Worm (Caenorhabditis elegans) whole organism, midembryonic: Measurements from ENCODE around the gene tat-1.
"Not testable (repeated sequence)": the region's sequence is repeated elsewhere in the genome, so short reads cannot be mapped to it uniquely, and the experiment has no call there.

Experiments used
- T22C8.4 ChIP-seq: fragments of 200-800 bp; sonication (Bioruptor generic); IDR thresholded peaks from 2 replicates; pipeline ENCODE4 v1.3.6; 2022; ENCODE audit warnings: missing genetic modification characterization, missing compliant biosample characterization
- cog-1 ChIP-seq: sonication (generic microtip); optimal IDR thresholded peaks from 2 replicates; lab custom pipeline; 2016; ENCODE audit warnings: missing genetic modification characterization, missing compliant biosample characterization
- flt-1 ChIP-seq: fragments of 200-800 bp; sonication (Bioruptor generic); IDR thresholded peaks from 2 replicates; pipeline ENCODE4 v1.3.6; 2022; ENCODE audit warnings: missing genetic modification characterization, missing compliant biosample characterization
- klf-2 ChIP-seq: fragments of 200-800 bp; sonication (Bioruptor generic); conservative IDR thresholded peaks from 2 replicates; pipeline ENCODE4 v1.3.6; 2022; ENCODE audit warnings: missing genetic modification reagents, missing genetic modification characterization, missing compliant biosample characterization
- med-1 ChIP-seq: sonication (generic microtip); optimal IDR thresholded peaks from 2 replicates; lab custom pipeline; 2017; ENCODE audit warnings: missing genetic modification characterization, mild to moderate bottlenecking, missing compliant biosample characterization, antibody characterized with exemption, missing genetic modification reagents; ENCODE audit not compliant: insufficient read depth
- ref-1 ChIP-seq: fragments of 200-800 bp; sonication (Bioruptor generic); conservative IDR thresholded peaks from 2 replicates; pipeline ENCODE4 v1.3.6; 2022; ENCODE audit warnings: missing genetic modification reagents, missing genetic modification characterization, missing compliant biosample characterization
- tab-1 ChIP-seq: fragments of 200-800 bp; sonication (Bioruptor generic); IDR thresholded peaks from 2 replicates; pipeline ENCODE4 v1.3.6; 2022; ENCODE audit warnings: missing genetic modification characterization, missing compliant biosample characterization
- ztf-23 ChIP-seq: fragments of 200-800 bp; sonication (Bioruptor generic); IDR thresholded peaks from 2 replicates; pipeline ENCODE4 v1.3.6; 2022; ENCODE audit warnings: missing genetic modification reagents, missing genetic modification characterization, missing compliant biosample characterization
- ztf-29 ChIP-seq: fragments of 200-800 bp; sonication (Bioruptor generic); IDR thresholded peaks from 2 replicates; pipeline ENCODE4 v1.3.6; 2022; ENCODE audit warnings: missing genetic modification reagents, missing genetic modification characterization, missing compliant biosample characterization

tat-1 gene

DNA sequence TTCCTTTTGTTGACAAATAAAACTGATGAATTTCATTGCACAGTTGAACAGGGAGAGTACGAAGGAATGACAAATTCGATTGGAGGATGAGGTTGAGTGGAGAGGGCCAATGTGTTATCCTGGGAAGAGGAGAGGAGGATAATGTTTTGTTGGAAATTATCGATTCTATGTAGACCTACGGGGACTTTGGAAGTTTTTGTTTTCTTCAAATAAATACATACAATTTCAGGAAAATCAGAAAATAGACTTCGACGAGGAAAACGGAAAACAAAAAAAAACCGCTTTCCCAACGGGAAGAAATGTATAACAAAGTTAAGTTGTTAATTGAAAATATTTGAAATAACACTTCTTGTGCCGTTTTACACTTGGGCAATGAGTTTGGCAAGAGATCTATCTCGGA lies 37.8 kb downstream of the tat-1 start, which contains the start of gene Y49E10.4:
Gene Y49E10.4 (minus strand): TSS at position 101 of the 400 bp plus-strand sequence.
- TF ChIP-seq med-1 (GFP tag; lab: Kevin White, UChicago); ztf-23 (GFP tag; lab: Robert Waterston, UW); T22C8.4 (GFP tag; lab: Robert Waterston, UW): not testable (repeated sequence)

DNA sequence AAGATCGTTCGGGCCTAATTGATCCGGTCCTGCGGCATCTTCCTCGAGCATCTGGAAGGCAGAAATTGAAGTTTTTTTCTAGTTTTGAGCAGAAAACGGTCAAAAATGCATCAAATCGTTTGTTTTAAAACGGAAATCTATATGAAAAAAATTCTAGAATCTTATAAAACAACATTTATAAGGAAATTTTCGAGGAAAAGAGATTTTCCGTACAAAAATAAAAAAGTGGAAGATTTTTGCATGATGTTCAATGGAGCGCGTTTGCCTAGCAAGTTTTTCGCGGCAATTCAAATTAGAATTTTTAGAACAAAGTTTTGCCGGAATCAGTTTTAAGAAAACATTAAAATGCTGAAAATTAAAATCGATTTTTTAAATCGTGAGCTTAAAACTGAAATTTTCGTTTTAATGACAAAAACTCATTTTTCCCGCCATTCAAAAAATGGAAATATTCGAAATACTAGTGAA lies 44.3 kb downstream of the tat-1 start, which contains the start of gene pph-4.2:
Gene pph-4.2 (minus strand): TSS at position 51 of the 465 bp plus-strand sequence.
- TF ChIP-seq cog-1 (tag; lab: Kevin White, UChicago) = no peak
- no peak for TF ChIP-seq T22C8.4 (GFP tag; lab: Robert Waterston, UW)
- no peak for TF ChIP-seq ztf-23 (GFP tag; lab: Robert Waterston, UW)
- TF ChIP-seq med-1 (GFP tag; lab: Kevin White, UChicago) = no peak

DNA sequence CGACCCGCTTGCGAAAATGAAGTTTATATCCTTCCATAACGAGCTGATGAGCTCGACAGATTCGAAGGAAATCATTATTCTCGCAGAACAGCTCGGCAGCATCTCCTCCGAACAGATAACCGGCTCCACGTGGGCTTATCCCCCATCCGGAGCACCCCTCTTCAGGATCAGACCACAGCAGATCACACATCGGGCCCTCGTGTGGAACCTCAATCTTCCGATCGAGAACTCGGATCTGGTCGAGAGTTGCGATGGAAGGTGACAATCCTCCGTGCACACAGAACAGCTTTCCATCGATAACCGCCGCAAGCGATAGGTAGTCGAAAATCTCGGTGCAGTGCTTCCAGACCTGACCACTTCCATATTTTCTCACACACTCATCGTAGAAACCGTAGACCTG lies 45.9 kb downstream of the tat-1 start:
- TF ChIP-seq T22C8.4 (GFP tag; lab: Robert Waterston, UW) = no peak
- no peak for TF ChIP-seq flt-1 (GFP tag; lab: Robert Waterston, UW)
- TF ChIP-seq klf-2 (GFP tag; lab: Robert Waterston, UW) = no peak
- TF ChIP-seq ztf-29 = no peak
- no peak for TF ChIP-seq med-1 (GFP tag; lab: Kevin White, UChicago)
- TF ChIP-seq cog-1 (tag; lab: Kevin White, UChicago) = no peak
- no peak for TF ChIP-seq tab-1 (GFP tag; lab: Robert Waterston, UW)

DNA sequence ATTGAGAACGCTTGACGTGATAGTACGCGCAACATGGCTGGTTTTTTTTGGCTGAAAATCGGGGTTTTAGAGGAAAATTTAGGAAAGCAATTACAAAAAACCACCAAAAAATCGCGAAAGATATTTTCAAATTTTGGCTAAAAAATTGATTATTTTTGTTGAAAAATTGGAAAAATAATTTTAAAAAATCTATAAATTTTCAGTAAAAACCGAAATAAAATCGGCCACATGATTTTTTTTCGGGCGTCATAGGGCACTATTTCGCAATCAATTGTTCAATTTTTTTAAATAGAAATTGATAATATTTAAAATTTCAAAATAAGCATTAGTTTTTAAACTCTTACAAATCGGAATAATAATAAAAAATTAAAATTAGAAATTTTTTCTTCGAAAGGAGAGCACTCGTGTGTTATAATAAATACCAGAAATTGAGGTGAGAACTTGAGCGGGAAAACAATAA lies 47.7 kb downstream of the tat-1 start, which contains the start of gene glrx-5:
Gene glrx-5 (minus strand): TSS at position 51 of the 460 bp plus-strand sequence.
- TF ChIP-seq ztf-23 (GFP tag; lab: Robert Waterston, UW) (no peak), klf-2 (GFP tag; lab: Robert Waterston, UW) (no peak), tab-1 (GFP tag; lab: Robert Waterston, UW) (no peak), cog-1 (tag; lab: Kevin White, UChicago) (no peak), ztf-29 (no peak), T22C8.4 (GFP tag; lab: Robert Waterston, UW) (no peak), flt-1 (GFP tag; lab: Robert Waterston, UW) (no peak), med-1 (GFP tag; lab: Kevin White, UChicago) (no peak), ref-1 (no peak)

DNA sequence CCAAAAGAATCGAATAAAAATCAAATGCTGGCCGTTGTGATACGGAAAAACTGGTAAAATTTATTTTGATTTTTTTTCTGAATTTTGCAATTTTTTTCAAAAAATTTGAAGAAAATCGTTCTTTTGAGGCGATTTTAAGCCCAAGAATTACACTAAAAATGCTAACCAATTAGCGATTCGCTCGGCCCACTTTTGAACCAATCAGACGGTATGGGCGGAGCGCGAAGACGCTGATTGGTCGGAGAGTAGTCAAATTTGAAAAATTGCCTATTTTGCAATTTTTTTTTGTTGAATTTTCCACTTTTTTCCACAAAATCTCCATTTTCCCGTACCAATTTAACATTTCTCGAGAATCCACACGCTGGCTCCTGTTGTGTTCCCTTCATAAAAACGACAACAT lies 48.2 kb downstream of the tat-1 start:
- no peak for TF ChIP-seq T22C8.4 (GFP tag; lab: Robert Waterston, UW)

DNA sequence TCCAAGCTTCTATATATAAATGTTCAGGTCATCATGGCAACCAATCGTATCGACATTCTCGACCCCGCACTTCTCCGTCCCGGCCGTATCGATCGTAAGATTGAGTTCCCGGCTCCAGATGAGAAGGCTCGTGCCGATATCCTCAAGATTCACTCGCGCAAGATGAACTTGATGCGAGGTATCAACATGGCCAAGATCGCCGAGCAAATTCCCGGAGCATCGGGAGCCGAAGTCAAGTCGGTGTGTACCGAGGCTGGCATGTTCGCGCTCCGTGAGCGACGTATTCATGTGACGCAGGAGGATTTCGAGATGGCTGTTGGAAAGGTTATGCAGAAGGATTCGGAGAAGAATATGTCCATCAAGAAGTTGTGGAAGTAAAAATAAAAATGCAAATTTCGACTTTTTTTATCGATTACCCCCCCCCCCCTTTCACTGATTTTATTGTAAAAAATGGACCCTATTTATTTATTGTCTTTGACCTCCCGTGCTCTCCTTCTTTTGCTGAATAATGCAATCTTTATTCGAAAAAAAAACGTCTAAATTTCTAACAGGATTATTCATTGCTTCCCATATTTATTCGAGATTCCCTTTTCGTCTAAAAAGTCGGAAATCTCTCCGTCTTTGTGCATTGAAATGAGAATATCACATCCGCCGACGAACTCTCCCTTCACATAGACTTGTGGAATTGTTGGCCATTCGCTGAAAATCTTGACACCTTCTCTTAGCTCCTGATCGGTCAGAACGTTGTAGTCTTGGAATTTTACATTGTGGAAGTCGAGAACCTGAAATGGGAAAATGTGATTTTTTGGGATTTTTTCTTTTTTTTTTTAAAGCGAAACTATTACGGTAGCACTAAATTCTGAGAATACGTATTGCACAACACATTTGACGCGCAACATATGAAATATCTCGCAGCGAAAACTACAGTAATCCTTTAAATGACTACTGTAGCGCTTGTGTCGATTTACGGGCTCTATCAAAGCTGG lies 49.1 kb downstream of the tat-1 start:
- TF ChIP-seq klf-2 (GFP tag; lab: Robert Waterston, UW) (no peak), flt-1 (GFP tag; lab: Robert Waterston, UW) (no peak), ztf-23 (GFP tag; lab: Robert Waterston, UW) (no peak), med-1 (GFP tag; lab: Kevin White, UChicago) (no peak), ztf-29 (no peak)

ce11 chrIII:12370011-12370506 lies 51.5 kb downstream of the tat-1 start, which contains the start of gene rpt-6:
Gene rpt-6, plus strand, starts transcription at chrIII:12370456.
- TF ChIP-seq T22C8.4 (GFP tag; lab: Robert Waterston, UW) = no peak
- TF ChIP-seq cog-1 (tag; lab: Kevin White, UChicago) = no peak
- TF ChIP-seq med-1 (GFP tag; lab: Kevin White, UChicago) = no peak
- no peak for TF ChIP-seq tab-1 (GFP tag; lab: Robert Waterston, UW)
- no peak for TF ChIP-seq ref-1
- no peak for TF ChIP-seq flt-1 (GFP tag; lab: Robert Waterston, UW)
- no peak for TF ChIP-seq ztf-29
- no peak for TF ChIP-seq ztf-23 (GFP tag; lab: Robert Waterston, UW)
- no peak for TF ChIP-seq klf-2 (GFP tag; lab: Robert Waterston, UW)

- peak; percentile 50; the same call in 1 of the 2 replicates for TF ChIP-seq ztf-23 (GFP tag; lab: Robert Waterston, UW)
- TF ChIP-seq ztf-29 = no peak
- TF ChIP-seq T22C8.4 (GFP tag; lab: Robert Waterston, UW) = no peak
- TF ChIP-seq ref-1 = no peak
- no peak for TF ChIP-seq flt-1 (GFP tag; lab: Robert Waterston, UW)
- no peak for TF ChIP-seq cog-1 (tag; lab: Kevin White, UChicago)
- no peak for TF ChIP-seq klf-2 (GFP tag; lab: Robert Waterston, UW)
Measured at ce11 chrIII:12369476-12369875, 52.0 kb downstream of the tat-1 start.

- TF ChIP-seq flt-1 (GFP tag; lab: Robert Waterston, UW) (peak; percentile 34; the same call in 1 of the 2 replicates), tab-1 (GFP tag; lab: Robert Waterston, UW) (peak; percentile 37; the same call in 1 of the 2 replicates), cog-1 (tag; lab: Kevin White, UChicago) (no peak), T22C8.4 (GFP tag; lab: Robert Waterston, UW) (0 out of 2 replicates have a peak, but pooled peaks have one; percentile 37), med-1 (GFP tag; lab: Kevin White, UChicago) (no peak), ztf-29 (peak; percentile 17; the same call in 1 of the 2 replicates), ztf-23 (GFP tag; lab: Robert Waterston, UW) (no peak; the same call in 1 of the 2 replicates), ref-1 (no peak), klf-2 (GFP tag; lab: Robert Waterston, UW) (no peak)
Measured at ce11 chrIII:12368462-12369306, 52.8 kb downstream of the tat-1 start, which contains the start of gene his-72. Gene his-72, minus strand, starts transcription at chrIII:12369050.
